Worm (Caenorhabditis elegans): ENCODE data around the gene M70.1.
"Not testable (repeated sequence)": the region's sequence is repeated elsewhere in the genome, so short reads cannot be mapped to it uniquely, and the experiment has no call there.

The M70.1 gene

ce11 chrIV:2223144-2223543, 22.5 kb upstream of the M70.1 start:
- TF ChIP-seq lin-38 (GFP tag; IDR thresholded peaks at IDR 0.05), result peak; percentile 33; the same call in 1 of the 2 replicates
- no peak for TF ChIP-seq php-3 (GFP tag; IDR thresholded peaks at IDR 0.05)

ce11 chrIV:2223685-2224084, 22.0 kb upstream of the M70.1 start:
- TF ChIP-seq snpc-4 (tag; optimal IDR thresholded peaks at IDR 0.05), result no peak
- no peak for TF ChIP-seq zag-1 (tag; optimal IDR thresholded peaks at IDR 0.05)
- no peak for TF ChIP-seq hlh-11 (tag; optimal IDR thresholded peaks at IDR 0.05)
- peak; percentile 23; the same call in 1 of the 2 replicates for TF ChIP-seq set-16 (GFP tag; IDR thresholded peaks at IDR 0.05)
- peak; percentile 48 for TF ChIP-seq sdz-12 (GFP tag; optimal IDR thresholded peaks at IDR 0.05)
- TF ChIP-seq nhr-28 (tag; optimal IDR thresholded peaks at IDR 0.05), result no peak
- no peak for TF ChIP-seq nhr-77 (tag; optimal IDR thresholded peaks at IDR 0.05)
- TF ChIP-seq dmd-8 (GFP tag; IDR thresholded peaks at IDR 0.05), result no peak
- TF ChIP-seq unc-62 (GFP tag; optimal IDR thresholded peaks at IDR 0.05 in 1 of 2), result no peak
- TF ChIP-seq unc-62 (tag; optimal IDR thresholded peaks at IDR 0.05), result no peak
- TF ChIP-seq pqm-1 (tag; optimal IDR thresholded peaks at IDR 0.05), result no peak
- no peak for TF ChIP-seq unc-39 (tag; optimal IDR thresholded peaks at IDR 0.05)
- no peak for TF ChIP-seq ceh-28 (tag; optimal IDR thresholded peaks at IDR 0.05)
- TF ChIP-seq cey-2 (tag; optimal IDR thresholded peaks at IDR 0.05; ENCODE audit: borderline replicate concordance, insufficient read depth), result no peak
- no peak for TF ChIP-seq aha-1 (tag)
- TF ChIP-seq egl-43 (GFP tag; IDR thresholded peaks at IDR 0.05), result 0 out of 2 replicates have a peak, but pooled peaks have one; percentile 54
- no peak for TF ChIP-seq mep-1 (tag; optimal IDR thresholded peaks at IDR 0.05)
- TF ChIP-seq attf-4 (tag; optimal IDR thresholded peaks at IDR 0.05), result no peak
- no peak for TF ChIP-seq vab-7 (GFP tag; IDR thresholded peaks at IDR 0.05)

ce11 chrIV:2228678-2229077, 17.0 kb upstream of the M70.1 start:
- TF ChIP-seq nhr-111 (GFP tag; optimal IDR thresholded peaks at IDR 0.05) (no peak), ztf-11 (tag; optimal IDR thresholded peaks at IDR 0.05) (no peak)

ce11 chrIV:2233222-2233621, 12.4 kb upstream of the M70.1 start:
- TF ChIP-seq unc-62 (GFP tag; optimal IDR thresholded peaks at IDR 0.05 in 1 of 2), result peak in 1 of 2 experiments; percentile 52
- not testable (repeated sequence) for TF ChIP-seq unc-62 (tag; optimal IDR thresholded peaks at IDR 0.05)

ce11 chrIV:2235983-2236382, 9.7 kb upstream of the M70.1 start:
- TF ChIP-seq F44E2.7 (GFP tag; IDR thresholded peaks at IDR 0.05) (0 out of 2 replicates have a peak, but pooled peaks have one; percentile 5), ceh-28 (tag; optimal IDR thresholded peaks at IDR 0.05) (peak; percentile 94), snpc-1.2 (GFP tag; IDR thresholded peaks at IDR 0.05) (no peak), madf-5 (GFP tag; IDR thresholded peaks at IDR 0.05) (no peak)

- TF ChIP-seq daf-8 (GFP tag; IDR thresholded peaks at IDR 0.05) (no peak), zfp-2 (tag; optimal IDR thresholded peaks at IDR 0.05) (no peak), ceh-82 (tag; optimal IDR thresholded peaks at IDR 0.05) (no peak), rbr-2 (tag; optimal IDR thresholded peaks at IDR 0.05) (no peak), nhr-48 (tag; optimal IDR thresholded peaks at IDR 0.05) (no peak), mxl-3 (GFP tag; optimal IDR thresholded peaks at IDR 0.05) (no peak), lin-39 (tag; optimal IDR thresholded peaks at IDR 0.05) (no peak), snpc-4 (tag; optimal IDR thresholded peaks at IDR 0.05) (no peak), hmg-1.1 (GFP tag; IDR thresholded peaks at IDR 0.05) (no peak), lir-3 (tag; optimal IDR thresholded peaks at IDR 0.05) (no peak), nhr-76 (tag; optimal IDR thresholded peaks at IDR 0.05) (no peak), unc-62 (GFP tag; optimal IDR thresholded peaks at IDR 0.05 in 1 of 2) (peak in 1 of 2 experiments; percentile 92), unc-62 (tag; optimal IDR thresholded peaks at IDR 0.05) (no peak), cey-2 (tag; optimal IDR thresholded peaks at IDR 0.05; ENCODE audit: borderline replicate concordance, insufficient read depth) (no peak), nhr-10 (tag; optimal IDR thresholded peaks at IDR 0.05) (no peak), php-3 (GFP tag; IDR thresholded peaks at IDR 0.05) (0 out of 2 replicates have a peak, but pooled peaks have one; percentile 15), zip-2 (tag; optimal IDR thresholded peaks at IDR 0.05) (no peak), Y5F2A.4 (GFP tag; optimal IDR thresholded peaks at IDR 0.05) (no peak), dpl-1 (GFP tag; optimal IDR thresholded peaks at IDR 0.05) (no peak), ceh-28 (tag; optimal IDR thresholded peaks at IDR 0.05) (peak; percentile 96), dve-1 (tag; optimal IDR thresholded peaks at IDR 0.05; ENCODE audit: insufficient read depth) (no peak)
Measured at ce11 chrIV:2236654-2237613, 8.7 kb upstream of the M70.1 start.
